Worm (Caenorhabditis elegans) whole organism, L1 larva: ENCODE data around the gene pgap-1.
A peak's percentile ranks its signal among the peaks of the same experiment; 100 is the strongest.

Experiments used
- egl-13 ChIP-seq: sonication (generic microtip); optimal IDR thresholded peaks from 2 replicates; lab custom pipeline; 2016; ENCODE audit warnings: missing genotype, missing genetic modification reagents, missing genetic modification characterization, missing compliant biosample characterization
- lin-15B ChIP-seq: fragments of 150-350 bp; sonication (generic microtip); optimal IDR thresholded peaks from 3 replicates; lab custom pipeline; 2014; ENCODE audit warnings: missing biosample characterization, missing genetic modification characterization
- mab-9 ChIP-seq: fragments of 200-800 bp; sonication (Bioruptor generic); IDR thresholded peaks from 2 replicates; pipeline ENCODE4 v1.3.6; 2022; ENCODE audit warnings: missing genetic modification reagents, missing genetic modification characterization, missing compliant biosample characterization
- nhr-20 ChIP-seq: sonication (generic microtip); optimal IDR thresholded peaks from 2 replicates; lab custom pipeline; 2016; ENCODE audit warnings: mild to moderate bottlenecking, missing genetic modification characterization, missing compliant biosample characterization
- nhr-77 ChIP-seq: fragments of 150-350 bp; optimal IDR thresholded peaks from 2 replicates; lab custom pipeline; 2014; ENCODE audit warnings: missing biosample characterization, missing genetic modification characterization
- pag-3 ChIP-seq: sonication (generic microtip); optimal IDR thresholded peaks from 2 replicates; lab custom pipeline; 2017; ENCODE audit warnings: missing genetic modification characterization, mild to moderate bottlenecking, missing compliant biosample characterization, antibody characterized with exemption, borderline replicate concordance; ENCODE audit not compliant: insufficient read depth
- skn-1 ChIP-seq: fragments of 150-350 bp; optimal IDR thresholded peaks from 2 replicates; lab custom pipeline; 2014; ENCODE audit warnings: missing biosample characterization, missing genetic modification characterization
- sox-4 ChIP-seq: sonication (generic microtip); optimal IDR thresholded peaks from 2 replicates; lab custom pipeline; 2016; ENCODE audit warnings: missing genetic modification characterization, missing compliant biosample characterization

DNA sequence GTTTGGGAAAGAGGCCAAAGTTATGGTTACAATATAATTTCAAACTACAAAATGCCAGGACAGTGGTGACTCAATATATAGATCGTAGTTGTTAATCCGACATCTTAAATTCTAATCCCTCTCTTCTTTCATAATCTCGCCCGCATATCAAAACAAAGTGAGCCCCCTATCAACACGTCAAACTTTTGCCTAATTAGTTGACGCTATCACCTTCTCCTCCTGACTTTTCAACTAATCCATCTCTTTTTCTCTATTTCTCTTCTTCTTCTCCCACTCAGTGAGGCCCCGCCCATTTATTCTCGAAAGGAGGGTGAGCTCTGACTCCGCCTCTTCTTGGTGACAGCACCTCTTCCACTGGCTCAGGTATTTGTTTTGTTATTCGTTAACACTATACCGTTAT lies 30.4 kb upstream of the pgap-1 start:
- TF ChIP-seq mab-9 (GFP tag; lab: Robert Waterston, UW) = no peak
- TF ChIP-seq skn-1 (tag; lab: Kevin White, UChicago) = no peak
- TF ChIP-seq sox-4 (tag; lab: Kevin White, UChicago) = no peak
- TF ChIP-seq pag-3 = no peak
- no peak for TF ChIP-seq egl-13 (tag; lab: Kevin White, UChicago)
- no peak for TF ChIP-seq lin-15B (tag; lab: Kevin White, UChicago)
- TF ChIP-seq nhr-20 = peak; percentile 4
- TF ChIP-seq nhr-77 (tag; lab: Kevin White, UChicago) = no peak
